Fruit fly (Drosophila melanogaster) S2 (cell line): Measurements from ENCODE around the gene dgrn.
A peak's percentile ranks its signal among the peaks of the same experiment; 100 is the strongest.

Source experiments
- CG8478 ChIP-seq: fragments of >200 bp; optimal IDR thresholded peaks from 2 replicates; lab custom pipeline; 2018
- CTCF ChIP-seq, 2 experiments: fragments of >200 bp; optimal IDR thresholded peaks; 2 replicates each; lab custom pipeline; 2018

dgrn gene

dm6 chr3R:5824456-5824855 lies at the start of gene dgrn, which contains the start of gene Sec20:
Gene dgrn, plus strand, starts transcription at chr3R:5824615.
Gene Sec20, minus strand, starts transcription at chr3R:5824532.
- TF ChIP-seq CG8478 (no peak), CTCF (optimal IDR thresholded peaks at IDR 0.05; lab: Kevin White, UChicago) (no peak)

- TF ChIP-seq CG8478 (no peak), CTCF (optimal IDR thresholded peaks at IDR 0.05; lab: Kevin White, UChicago) (peak; percentile 63 to 77)
These were observed 45.5 kb upstream of the dgrn start, which contains the start of gene jagn for dm6 chr3R:5778731-5779593. Gene jagn, plus strand, starts transcription at chr3R:5779315.

- no peak for TF ChIP-seq CTCF (optimal IDR thresholded peaks at IDR 0.05; lab: Kevin White, UChicago)
- no peak for TF ChIP-seq CG8478
These were observed 43.4 kb upstream of the dgrn start, which contains the start of gene CG2082 for dm6 chr3R:5780976-5781375. Gene CG2082, minus strand, starts transcription at chr3R:5781076.

- TF ChIP-seq CG8478 (no peak), CTCF (optimal IDR thresholded peaks at IDR 0.05; lab: Kevin White, UChicago) (no peak)
These were observed 43.0 kb upstream of the dgrn start, which contains the start of gene kat-60L1 for dm6 chr3R:5781462-5781861. Gene kat-60L1, plus strand, starts transcription at chr3R:5781762.

dm6 chr3R:5789025-5789953 lies 35.1 kb upstream of the dgrn start, which contains the start of the genes Hat1 and Rpn5:
Gene Hat1, minus strand, starts transcription at chr3R:5789384.
Gene Rpn5, plus strand, starts transcription at chr3R:5789493.
- TF ChIP-seq CTCF (optimal IDR thresholded peaks at IDR 0.05; lab: Kevin White, UChicago) (no peak), CG8478 (no peak)

- no peak for TF ChIP-seq CG8478
- TF ChIP-seq CTCF (optimal IDR thresholded peaks at IDR 0.05; lab: Kevin White, UChicago) = no peak
These were observed 32.9 kb upstream of the dgrn start, which contains the start of gene Hpf1 for dm6 chr3R:5791497-5791896. Gene Hpf1, plus strand, starts transcription at chr3R:5791879.

dm6 chr3R:5794267-5795089 lies 29.9 kb upstream of the dgrn start, which contains the start of the genes PSMG1 and CG10979:
Gene PSMG1, minus strand, starts transcription at chr3R:5794317.
Gene CG10979, plus strand, starts transcription at chr3R:5794705.
- no peak for TF ChIP-seq CG8478
- no peak for TF ChIP-seq CTCF (optimal IDR thresholded peaks at IDR 0.05; lab: Kevin White, UChicago)

dm6 chr3R:5797709-5798108 lies 26.7 kb upstream of the dgrn start:
- no peak for TF ChIP-seq CG8478
- no peak for TF ChIP-seq CTCF (optimal IDR thresholded peaks at IDR 0.05; lab: Kevin White, UChicago)

dm6 chr3R:5801703-5802436 lies 22.5 kb upstream of the dgrn start, which contains the start of gene CG11000:
Gene CG11000, plus strand, starts transcription at chr3R:5802328.
- no peak for TF ChIP-seq CG8478
- TF ChIP-seq CTCF (optimal IDR thresholded peaks at IDR 0.05; lab: Kevin White, UChicago) = no peak

- no peak for TF ChIP-seq CG8478
- no peak for TF ChIP-seq CTCF (optimal IDR thresholded peaks at IDR 0.05; lab: Kevin White, UChicago)
These were observed 11.2 kb upstream of the dgrn start, which contains the start of gene CG42675 for dm6 chr3R:5813157-5813659. Gene CG42675, plus strand, starts transcription at chr3R:5813609.

- no peak for TF ChIP-seq CTCF (optimal IDR thresholded peaks at IDR 0.05; lab: Kevin White, UChicago)
- no peak for TF ChIP-seq CG8478
These were observed 3.2 kb upstream of the dgrn start, which contains the start of gene Hpr1 for dm6 chr3R:5821243-5821642. Gene Hpr1, minus strand, starts transcription at chr3R:5821440.

dm6 chr3R:5821750-5822149 lies 2.7 kb upstream of the dgrn start, which contains the start of gene CG46303:
Gene CG46303, plus strand, starts transcription at chr3R:5821972.
- no peak for TF ChIP-seq CTCF (optimal IDR thresholded peaks at IDR 0.05; lab: Kevin White, UChicago)

dm6 chr3R:5829762-5830161 lies 5.3 kb downstream of the dgrn start, which contains the start of gene glob3:
Gene glob3, plus strand, starts transcription at chr3R:5830062.
- TF ChIP-seq CG8478 (no peak), CTCF (optimal IDR thresholded peaks at IDR 0.05; lab: Kevin White, UChicago) (no peak)
